Worm (Caenorhabditis elegans): ENCODE results near the gene srp-1.

- TF ChIP-seq lin-39 (tag; optimal IDR thresholded peaks at IDR 0.05): no peak
- no peak for TF ChIP-seq tra-1 (GFP tag; IDR thresholded peaks at IDR 0.05)
- no peak for TF ChIP-seq nhr-25 (tag; optimal IDR thresholded peaks at IDR 0.05; ENCODE audit: borderline replicate concordance, insufficient read depth)
Measured at ce11 chrV:804485-804884, 51.4 kb downstream of the srp-1 start, which contains the start of gene nhr-270.

Data from whole organism, L4 larva.